Worm (Caenorhabditis elegans) whole organism, L4 larva: ENCODE data around the gene fbxl-5.

ENCODE experiments used
- ZK546.5 ChIP-seq, 2 experiments: sonication (generic microtip); optimal IDR thresholded peaks; 2 replicates each; lab custom pipeline; 2017; ENCODE audit warnings: missing biosample characterization in 2 of 2, missing genetic modification characterization in 2 of 2
- ama-1 ChIP-seq: fragments of 150-350 bp; optimal IDR thresholded peaks from 2 replicates; lab custom pipeline; 2014; ENCODE audit warnings: inconsistent platforms, mixed read lengths
- ceh-20 ChIP-seq: fragments of 200-800 bp; sonication (Bioruptor generic); IDR thresholded peaks from 2 replicates; pipeline ENCODE4 v1.3.6; 2022; ENCODE audit warnings: missing genetic modification reagents, missing genetic modification characterization, missing compliant biosample characterization
- duxl-1 ChIP-seq: sonication (generic microtip); optimal IDR thresholded peaks from 2 replicates; lab custom pipeline; 2016; ENCODE audit warnings: mild to moderate bottlenecking, missing genetic modification characterization, moderate library complexity, missing compliant biosample characterization; ENCODE audit not compliant: poor library complexity
- hlh-11 ChIP-seq: fragments of 200-800 bp; sonication (Bioruptor generic); optimal IDR thresholded peaks from 2 replicates; lab custom pipeline; 2018; ENCODE audit warnings: mild to moderate bottlenecking, missing genetic modification characterization, missing compliant biosample characterization
- lin-15B ChIP-seq: fragments of 150-350 bp; sonication (generic microtip); optimal IDR thresholded peaks from 3 replicates; lab custom pipeline; 2014; ENCODE audit warnings: missing biosample characterization, missing genetic modification characterization
- lin-39 ChIP-seq: fragments of 150-350 bp; optimal IDR thresholded peaks from 2 replicates; lab custom pipeline; 2014; ENCODE audit warnings: missing biosample characterization, missing genetic modification reagents, missing genetic modification characterization
- mdt-29 ChIP-seq: fragments of 200-800 bp; sonication (Bioruptor generic); IDR thresholded peaks from 2 replicates; pipeline ENCODE4 v1.3.6; 2022; ENCODE audit warnings: missing genetic modification reagents, missing genetic modification characterization, missing compliant biosample characterization
- nhr-41 ChIP-seq: fragments of 200-800 bp; sonication (Bioruptor generic); IDR thresholded peaks from 2 replicates; pipeline ENCODE4 v1.3.6; 2022; ENCODE audit warnings: missing genetic modification reagents, missing genetic modification characterization, missing compliant biosample characterization
- pha-4 ChIP-seq, 2 experiments: fragments of 150-350 bp in 1 of 2; fragments of 200-800 bp in 1 of 2; sonication (Bioruptor generic) in 1 of 2; IDR thresholded peaks in 1 of 2; optimal IDR thresholded peaks in 1 of 2; 2 replicates each; pipeline versions ENCODE4 v1.3.6 to Lab custom; 2014 to 2022; ENCODE audit warnings: missing genetic modification characterization in 2 of 2, missing genetic modification reagents in 2 of 2, missing biosample characterization in 1 of 2, missing compliant biosample characterization in 1 of 2
- snpc-4 ChIP-seq: fragments of 150-350 bp; optimal IDR thresholded peaks from 2 replicates; lab custom pipeline; 2014; ENCODE audit warnings: missing biosample characterization, missing genetic modification characterization
- unc-62 ChIP-seq, 3 experiments: fragments of 150-350 bp in 1 of 3; sonication (generic microtip); optimal IDR thresholded peaks in 2 of 3; peaks in 1 of 3; 1 replicate in 1 of 3; 2 replicates in 2 of 3; lab custom pipeline; 2014 to 2017; ENCODE audit warnings: missing biosample characterization in 3 of 3, missing genetic modification characterization in 3 of 3, missing genetic modification reagents in 3 of 3, missing genotype in 1 of 3
- ztf-11 ChIP-seq: fragments of 150-350 bp; optimal IDR thresholded peaks from 2 replicates; lab custom pipeline; 2014; ENCODE audit warnings: missing biosample characterization, missing genetic modification characterization

ce11 chrV:7759270-7759669, 16.6 kb downstream of the fbxl-5 start:
- no peak for TF ChIP-seq lin-39 (tag; lab: Kevin White, UChicago)
- TF ChIP-seq ceh-20 (GFP tag; lab: Robert Waterston, UW), result peak; percentile 57; the same call in 1 of the 2 replicates
- no peak for TF ChIP-seq duxl-1 (tag; lab: Kevin White, UChicago)
- TF ChIP-seq hlh-11 (tag; lab: Kevin White, UChicago), result peak; percentile 61
- TF ChIP-seq lin-15B, result no peak
- no peak for TF ChIP-seq ztf-11 (tag; lab: Kevin White, UChicago)
- peak in 1 of 2 experiments; percentile 99 for TF ChIP-seq unc-62 (GFP tag; optimal IDR thresholded peaks at IDR 0.05 in 1 of 2; lab: Kevin White, UChicago)
- TF ChIP-seq unc-62 (tag; optimal IDR thresholded peaks at IDR 0.05; lab: Kevin White, UChicago), result no peak
- no peak for TF ChIP-seq mdt-29 (GFP tag; lab: Robert Waterston, UW)
- no peak for TF ChIP-seq snpc-4 (tag; lab: Kevin White, UChicago)
- no peak for TF ChIP-seq nhr-41 (GFP tag; lab: Robert Waterston, UW)
- TF ChIP-seq pha-4 (GFP tag; IDR thresholded peaks at IDR 0.05; lab: Robert Waterston, UW), result no peak
- TF ChIP-seq pha-4 (tag; optimal IDR thresholded peaks at IDR 0.05; lab: Kevin White, UChicago), result no peak
- TF ChIP-seq ZK546.5 (tag; optimal IDR thresholded peaks at IDR 0.05; lab: Kevin White, UChicago), result no peak
- no peak for TF ChIP-seq ama-1 (lab: Kevin White, UChicago)
